Fruit fly (Drosophila melanogaster): ENCODE measurements around the gene CG32119.

CG32119 gene

DNA sequence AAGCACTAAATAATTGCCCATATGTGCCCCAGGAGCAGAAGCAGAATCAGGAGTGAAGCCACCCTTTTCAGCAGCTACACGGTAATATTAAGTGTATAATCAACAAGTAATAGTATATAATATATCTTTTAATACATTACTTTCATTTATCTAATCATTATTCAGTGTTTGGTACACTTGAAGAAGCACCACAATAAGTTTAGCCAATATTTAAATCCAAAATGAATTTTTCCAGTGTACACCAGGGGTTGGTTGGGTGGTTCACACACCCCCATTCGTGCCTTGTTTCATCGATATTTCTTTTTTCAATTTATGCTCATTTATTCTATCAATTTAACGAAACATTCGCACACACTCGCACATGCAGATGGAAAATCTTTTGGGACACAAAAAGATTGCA, 51.0 kb downstream of the CG32119 start (continued):
- TF ChIP-seq MBD-R2 (GFP tag; IDR thresholded peaks at IDR 0.05) (peak; percentile 14; the same call in 1 of the 2 replicates), nerfin-2 (GFP tag; IDR thresholded peaks at IDR 0.05; ENCODE audit: partially characterized antibody) (no peak), CG5245 (GFP tag; optimal IDR thresholded peaks at IDR 0.05) (peak; percentile 42), lab (GFP tag; optimal IDR thresholded peaks at IDR 0.05) (peak; percentile 50), CG10979 (tag; optimal IDR thresholded peaks at IDR 0.05) (peak; percentile 81), CG6854 (GFP tag; optimal IDR thresholded peaks at IDR 0.05) (no peak), MESR4 (GFP tag; optimal IDR thresholded peaks at IDR 0.05) (no peak), chif (GFP tag; optimal IDR thresholded peaks at IDR 0.05) (no peak), CG11560 (tag; IDR thresholded peaks at IDR 0.05) (0 out of 3 replicates have a peak, but pooled peaks have one; percentile 14), CG18619 (GFP tag; optimal IDR thresholded peaks at IDR 0.05) (peak; percentile 2)

Data from whole organism, embryonic.